Fruit fly (Drosophila melanogaster) ovary, adult (tissue): ENCODE results near the gene Obp73a.

Experiments used
- CG17801 ChIP-seq: fragments of 200-800 bp; optimal IDR thresholded peaks from 2 replicates; lab custom pipeline; 2019; ENCODE audit warnings: missing biosample characterization, mild to moderate bottlenecking, missing genetic modification characterization, moderate library complexity; ENCODE audit not compliant: partially characterized antibody

The Obp73a gene

dm6 chr3L:16956768-16957533, 12.8 kb downstream of the Obp73a start:
- TF ChIP-seq CG17801 (GFP tag; lab: Kevin White, UChicago), result no peak

- no peak for TF ChIP-seq CG17801 (GFP tag; lab: Kevin White, UChicago)
Measured at dm6 chr3L:16957534-16958396, 13.6 kb downstream of the Obp73a start, which contains the start of gene Cpr73D. Cpr73D (minus strand) TSS chr3L:16957689.

DNA sequence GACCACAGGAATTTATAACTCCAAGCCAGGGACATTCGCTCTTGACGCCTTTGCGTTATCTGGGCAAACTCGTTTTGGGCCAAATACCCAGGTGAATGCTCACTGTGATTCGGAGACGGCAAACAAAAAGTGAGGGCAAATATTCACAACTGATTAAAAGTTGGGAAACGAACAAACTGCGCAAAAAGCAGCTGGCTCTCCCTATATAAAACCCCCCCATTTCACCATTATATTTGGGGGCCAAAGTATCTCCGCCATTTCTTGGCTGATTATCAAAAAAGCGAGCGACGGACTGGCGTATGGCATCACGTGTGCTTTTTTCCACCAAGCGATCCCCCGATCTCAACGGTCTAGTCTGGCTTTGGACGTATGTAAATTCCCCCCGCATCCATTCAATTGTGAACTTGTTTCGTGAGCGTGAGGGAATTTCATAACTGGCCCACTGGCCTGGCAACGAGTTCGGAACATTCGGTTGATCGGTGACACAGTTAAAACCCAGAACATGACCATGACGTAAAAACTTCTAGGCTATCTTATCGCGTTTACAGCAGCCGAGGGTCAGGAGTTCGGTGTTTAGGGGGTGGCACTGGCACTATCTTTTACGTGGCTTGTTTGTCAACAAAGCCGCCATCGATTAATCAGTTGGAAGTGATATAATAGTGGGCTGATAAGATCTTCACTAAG, 14.4 kb downstream of the Obp73a start:
- TF ChIP-seq CG17801 (GFP tag; lab: Kevin White, UChicago), result no peak

dm6 chr3L:16969652-16970109, 25.5 kb downstream of the Obp73a start, which contains the start of gene Exn:
Exn (plus strand) TSS chr3L:16970013.
- peak; percentile 71 for TF ChIP-seq CG17801 (GFP tag; lab: Kevin White, UChicago)

dm6 chr3L:16971611-16972359, 27.6 kb downstream of the Obp73a start:
- TF ChIP-seq CG17801 (GFP tag; lab: Kevin White, UChicago), result no peak

DNA sequence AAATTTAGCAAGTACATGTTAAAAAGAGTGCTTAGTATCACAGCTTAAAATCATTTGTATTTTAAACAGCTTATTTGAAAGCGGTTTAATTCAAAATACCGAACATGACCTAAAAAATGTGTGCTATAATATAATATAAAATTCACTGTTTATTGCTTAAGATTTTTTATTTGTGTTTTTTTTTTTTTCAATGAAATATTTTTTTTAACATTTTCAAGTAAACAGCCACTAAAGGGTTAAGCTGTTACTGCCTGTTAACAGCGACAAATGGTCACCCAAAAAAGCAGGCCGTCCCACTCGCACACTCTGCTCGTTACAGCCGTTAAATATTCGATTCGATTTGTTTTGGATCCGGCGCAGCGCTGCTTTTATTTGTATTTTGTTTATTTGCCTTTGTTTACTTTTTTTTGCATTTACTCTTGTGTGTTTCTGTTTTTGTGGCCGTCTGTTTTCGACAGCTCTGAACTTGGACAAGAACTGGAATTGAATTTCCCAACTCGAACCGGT, 30.5 kb downstream of the Obp73a start:
- TF ChIP-seq CG17801 (GFP tag; lab: Kevin White, UChicago), result no peak

DNA sequence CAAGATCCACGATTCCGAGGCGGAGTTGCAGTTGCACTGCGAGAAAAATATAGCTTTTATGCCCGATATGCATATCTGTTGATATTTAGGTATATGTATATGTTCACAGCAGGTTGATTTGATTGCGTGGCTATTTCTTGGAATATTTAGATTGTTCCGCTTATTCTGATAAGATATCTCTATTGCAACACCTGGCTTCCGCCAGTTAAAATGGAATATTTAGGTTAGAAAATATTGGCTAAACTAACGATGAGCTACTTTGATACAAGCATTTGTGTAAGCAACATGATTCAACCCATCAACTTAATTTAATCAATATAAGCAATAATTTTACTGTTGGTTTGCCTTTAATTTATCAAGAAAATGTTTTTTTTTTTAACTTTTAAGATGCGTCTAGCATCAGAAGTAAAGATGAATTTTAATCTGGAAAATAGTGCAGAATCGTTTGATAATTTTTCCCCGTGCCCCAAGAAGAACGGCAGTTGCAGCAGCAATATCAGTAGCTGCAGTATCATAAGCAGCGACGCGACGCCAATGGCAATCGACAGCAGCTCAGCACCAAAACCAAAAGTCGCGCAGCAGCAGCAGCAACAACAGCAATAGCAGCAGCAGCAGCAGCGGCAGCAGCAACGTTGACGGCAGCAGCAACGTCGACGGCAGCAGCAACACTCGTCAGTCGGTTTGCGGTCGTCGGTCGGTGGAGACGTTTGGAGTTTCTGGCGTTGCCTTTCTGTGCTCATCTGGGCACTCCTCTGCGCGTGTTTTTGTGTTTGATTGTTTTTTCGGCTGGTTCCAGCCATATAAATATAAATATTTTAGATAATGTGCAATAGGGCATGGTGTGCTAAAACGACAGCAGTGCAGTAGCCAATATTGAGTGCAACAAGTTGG, 31.7 kb downstream of the Obp73a start:
- TF ChIP-seq CG17801 (GFP tag; lab: Kevin White, UChicago), result no peak

- TF ChIP-seq CG17801 (GFP tag; lab: Kevin White, UChicago), result no peak
Measured at dm6 chr3L:16977311-16977710, 33.1 kb downstream of the Obp73a start.

DNA sequence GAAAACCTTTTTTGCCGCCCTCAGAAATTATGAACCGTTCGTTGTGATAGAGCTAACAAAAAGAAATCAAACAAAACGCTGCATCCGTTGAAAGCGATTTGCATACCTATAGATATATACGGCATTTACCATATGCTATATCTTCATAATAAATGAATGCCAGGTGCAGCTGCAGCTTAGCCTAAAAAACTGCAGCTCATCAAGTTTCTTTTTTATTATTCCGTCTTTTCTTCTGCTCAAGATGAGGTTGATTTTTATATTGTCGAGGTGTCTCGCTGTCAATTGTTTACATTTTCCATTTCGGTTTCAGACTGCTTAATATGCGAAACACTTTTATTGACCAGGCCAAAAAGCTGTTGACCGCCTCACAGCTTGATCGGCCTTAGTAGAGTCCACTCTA, 34.2 kb downstream of the Obp73a start:
- no peak for TF ChIP-seq CG17801 (GFP tag; lab: Kevin White, UChicago)

DNA sequence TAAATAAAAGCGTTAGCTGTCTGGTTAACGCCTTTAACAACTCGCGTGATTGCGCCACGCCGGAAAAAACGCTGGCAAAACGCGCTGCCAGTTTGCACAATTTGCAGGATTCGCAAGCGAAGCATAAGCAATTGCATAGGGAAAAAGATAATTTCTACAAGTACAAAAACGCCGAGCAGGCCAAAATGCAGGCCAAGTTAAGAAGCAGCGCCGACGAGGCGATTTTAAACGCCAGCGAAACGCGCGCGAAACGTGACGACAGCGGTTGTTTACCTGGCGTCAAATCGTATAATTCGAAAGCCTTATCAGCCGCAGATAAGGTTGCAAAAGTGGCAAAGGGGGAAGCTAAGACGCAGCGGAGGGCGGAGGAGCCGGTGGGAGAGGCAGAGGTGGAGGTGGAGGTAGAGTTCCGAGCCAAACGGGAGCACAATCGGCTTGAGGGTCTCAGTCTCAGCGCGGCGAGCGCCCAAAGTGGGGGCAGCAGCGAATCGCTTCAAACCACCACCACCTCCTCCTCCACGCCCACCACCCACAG, 37.0 kb downstream of the Obp73a start:
- TF ChIP-seq CG17801 (GFP tag; lab: Kevin White, UChicago), result no peak

DNA sequence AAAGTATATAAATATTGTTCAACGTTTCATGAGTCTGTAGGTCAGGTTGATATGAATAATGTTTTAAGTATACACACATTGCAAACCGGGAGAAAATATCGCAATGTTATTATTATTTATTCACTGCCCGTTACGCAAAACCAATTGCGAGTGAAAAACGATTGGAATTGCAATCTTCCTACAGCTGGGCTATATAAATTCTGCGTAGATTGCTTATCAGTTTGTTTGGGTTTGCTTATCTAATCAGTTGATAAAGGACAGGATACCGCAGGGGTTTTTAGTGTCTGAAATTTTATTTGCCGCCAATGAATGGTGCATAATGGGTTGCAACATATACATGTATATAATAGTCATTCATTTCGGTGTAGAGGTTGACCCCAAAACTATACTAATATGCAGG, 39.9 kb downstream of the Obp73a start:
- no peak for TF ChIP-seq CG17801 (GFP tag; lab: Kevin White, UChicago)

DNA sequence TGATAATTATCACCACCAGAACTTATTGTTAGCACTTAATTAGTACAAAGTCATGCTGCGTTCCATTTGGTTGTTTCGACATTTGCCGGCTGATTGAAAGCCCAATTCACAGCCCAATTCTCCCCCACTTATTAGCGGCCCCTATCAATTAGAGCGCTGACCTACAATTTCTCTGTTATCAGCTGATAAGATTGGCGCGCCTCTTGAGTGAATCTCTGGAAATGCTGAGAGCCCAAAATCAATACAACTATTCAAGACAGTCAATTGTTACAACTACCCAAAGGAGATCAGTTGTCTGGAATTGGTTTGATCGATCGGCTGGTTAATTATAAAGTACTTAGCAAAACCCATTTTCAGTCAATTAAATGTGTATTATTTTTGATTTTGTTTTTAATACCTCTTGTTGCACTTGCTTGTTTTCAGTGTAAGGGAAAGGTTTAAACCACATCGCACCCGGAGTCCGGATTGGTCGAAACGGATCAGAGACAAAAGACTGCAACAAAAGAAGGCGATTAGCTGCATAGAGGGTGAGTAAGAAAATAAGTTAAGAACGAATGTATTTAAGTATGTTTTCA, 40.7 kb downstream of the Obp73a start:
- no peak for TF ChIP-seq CG17801 (GFP tag; lab: Kevin White, UChicago)
